Worm (Caenorhabditis elegans) whole organism, L4 larva: ENCODE data around the gene ZC302.3.

Experiments used
- F10B5.3 ChIP-seq: sonication (generic microtip); optimal IDR thresholded peaks from 2 replicates; lab custom pipeline; 2016; ENCODE audit warnings: mild to moderate bottlenecking, missing genetic modification characterization, missing compliant biosample characterization
- F44E2.7 ChIP-seq: fragments of 200-800 bp; sonication (Bioruptor generic); IDR thresholded peaks from 2 replicates; pipeline ENCODE4 v2.1.2; 2022; ENCODE audit warnings: missing genetic modification characterization, missing compliant biosample characterization
- T20F7.1 ChIP-seq: fragments of 200-800 bp; sonication (Bioruptor generic); optimal IDR thresholded peaks from 2 replicates; lab custom pipeline; 2018; ENCODE audit warnings: mild to moderate bottlenecking, missing genetic modification characterization, missing compliant biosample characterization
- Y75B8A.6 ChIP-seq: fragments of 200-800 bp; sonication (Bioruptor generic); IDR thresholded peaks from 2 replicates; pipeline ENCODE4 v1.3.6; 2022; ENCODE audit warnings: missing genetic modification reagents, missing genetic modification characterization, missing compliant biosample characterization
- aha-1 ChIP-seq: fragments of 150-350 bp; peaks from one replicate; lab custom pipeline; 2014; ENCODE audit warnings: missing biosample characterization, missing genetic modification characterization
- ceh-82 ChIP-seq: sonication (generic microtip); optimal IDR thresholded peaks from 2 replicates; lab custom pipeline; 2017; ENCODE audit warnings: missing biosample characterization, missing genetic modification characterization
- ces-1 ChIP-seq: fragments of 150-350 bp; sonication (generic microtip); optimal IDR thresholded peaks from 4 replicates; lab custom pipeline; 2014; ENCODE audit warnings: missing biosample characterization, missing genetic modification reagents, missing genetic modification characterization
- daf-16 ChIP-seq, 3 experiments: sonication (generic microtip); optimal IDR thresholded peaks; 2 replicates each; lab custom pipeline; 2016 to 2017; ENCODE audit warnings: missing genetic modification characterization in 3 of 3, missing genetic modification reagents in 3 of 3, mild to moderate bottlenecking in 2 of 3, missing compliant biosample characterization in 2 of 3, missing biosample characterization in 1 of 3, moderate library complexity in 1 of 3
- daf-8 ChIP-seq: fragments of 200-800 bp; sonication (Bioruptor generic); IDR thresholded peaks from 2 replicates; pipeline ENCODE4 v1.3.6; 2022; ENCODE audit warnings: missing genetic modification characterization, missing compliant biosample characterization
- dmd-6 ChIP-seq: fragments of 200-800 bp; sonication (Bioruptor generic); IDR thresholded peaks from 2 replicates; pipeline ENCODE4 v1.3.6; 2022; ENCODE audit warnings: missing genetic modification reagents, missing genetic modification characterization, missing compliant biosample characterization
- dve-1 ChIP-seq: sonication (generic microtip); optimal IDR thresholded peaks from 2 replicates; lab custom pipeline; 2017; ENCODE audit warnings: antibody characterized with exemption, mild to moderate bottlenecking, missing genetic modification characterization, missing compliant biosample characterization; ENCODE audit not compliant: insufficient read depth
- hlh-11 ChIP-seq: fragments of 200-800 bp; sonication (Bioruptor generic); optimal IDR thresholded peaks from 2 replicates; lab custom pipeline; 2018; ENCODE audit warnings: mild to moderate bottlenecking, missing genetic modification characterization, missing compliant biosample characterization
- hlh-30 ChIP-seq: sonication (generic microtip); optimal IDR thresholded peaks from 2 replicates; lab custom pipeline; 2017; ENCODE audit warnings: antibody characterized with exemption, mild to moderate bottlenecking, missing genetic modification characterization, missing compliant biosample characterization; ENCODE audit not compliant: insufficient read depth
- hmg-1.1 ChIP-seq: fragments of 200-800 bp; sonication (Bioruptor generic); IDR thresholded peaks from 2 replicates; pipeline ENCODE4 v1.3.6; 2022; ENCODE audit warnings: missing genetic modification reagents, missing genetic modification characterization, missing compliant biosample characterization
- lsy-2 ChIP-seq, 2 experiments: fragments of 150-350 bp in 1 of 2; sonication (generic microtip) in 1 of 2; optimal IDR thresholded peaks; 2 replicates each; lab custom pipeline; 2014 to 2017; ENCODE audit warnings: missing biosample characterization in 2 of 2, missing genetic modification characterization in 2 of 2
- mdl-1 ChIP-seq, 2 experiments: fragments of 150-350 bp in 1 of 2; sonication (generic microtip) in 1 of 2; optimal IDR thresholded peaks; 2 replicates each; lab custom pipeline; 2014 to 2017; ENCODE audit warnings: missing biosample characterization in 2 of 2, missing genetic modification characterization in 2 of 2
- mep-1 ChIP-seq: fragments of 150-350 bp; sonication (generic microtip); optimal IDR thresholded peaks from 3 replicates; lab custom pipeline; 2014; ENCODE audit warnings: missing biosample characterization, missing genetic modification characterization
- mxl-3 ChIP-seq: fragments of 200-800 bp; sonication (Bioruptor generic); optimal IDR thresholded peaks from 2 replicates; lab custom pipeline; 2018; ENCODE audit warnings: mild to moderate bottlenecking, missing genetic modification characterization, missing compliant biosample characterization
- nhr-102 ChIP-seq: sonication (generic microtip); optimal IDR thresholded peaks from 2 replicates; lab custom pipeline; 2016; ENCODE audit warnings: mild to moderate bottlenecking, missing genetic modification characterization, moderate library complexity, missing compliant biosample characterization
- nhr-11 ChIP-seq: fragments of 150-350 bp; optimal IDR thresholded peaks from 2 replicates; lab custom pipeline; 2014; ENCODE audit warnings: missing biosample characterization, missing genetic modification characterization
- nhr-28 ChIP-seq: fragments of 150-350 bp; optimal IDR thresholded peaks from 2 replicates; lab custom pipeline; 2014; ENCODE audit warnings: missing biosample characterization, missing genetic modification characterization
- nhr-41 ChIP-seq: fragments of 200-800 bp; sonication (Bioruptor generic); IDR thresholded peaks from 2 replicates; pipeline ENCODE4 v1.3.6; 2022; ENCODE audit warnings: missing genetic modification reagents, missing genetic modification characterization, missing compliant biosample characterization
- nhr-6 ChIP-seq: fragments of 150-350 bp; optimal IDR thresholded peaks from 2 replicates; lab custom pipeline; 2014; ENCODE audit warnings: missing biosample characterization, missing genetic modification characterization
- pha-4 ChIP-seq, 2 experiments: fragments of 150-350 bp in 1 of 2; fragments of 200-800 bp in 1 of 2; sonication (Bioruptor generic) in 1 of 2; IDR thresholded peaks in 1 of 2; optimal IDR thresholded peaks in 1 of 2; 2 replicates each; pipeline versions ENCODE4 v1.3.6 to Lab custom; 2014 to 2022; ENCODE audit warnings: missing genetic modification characterization in 2 of 2, missing genetic modification reagents in 2 of 2, missing biosample characterization in 1 of 2, missing compliant biosample characterization in 1 of 2
- rbr-2 ChIP-seq: sonication (generic microtip); optimal IDR thresholded peaks from 2 replicates; lab custom pipeline; 2016; ENCODE audit warnings: missing genotype, missing genetic modification characterization, missing compliant biosample characterization
- set-16 ChIP-seq: fragments of 200-800 bp; sonication (Bioruptor generic); IDR thresholded peaks from 2 replicates; pipeline ENCODE4 v1.3.6; 2022; ENCODE audit warnings: missing genetic modification reagents, missing genetic modification characterization, missing compliant biosample characterization
- spr-1 ChIP-seq: sonication (generic microtip); optimal IDR thresholded peaks from 2 replicates; lab custom pipeline; 2016; ENCODE audit warnings: mild to moderate bottlenecking, missing genetic modification characterization, missing compliant biosample characterization
- spr-3 ChIP-seq: fragments of 200-800 bp; sonication (Bioruptor generic); optimal IDR thresholded peaks from 2 replicates; lab custom pipeline; 2018; ENCODE audit warnings: mild to moderate bottlenecking, missing genetic modification characterization, missing compliant biosample characterization
- unc-62 ChIP-seq, 3 experiments: fragments of 150-350 bp in 1 of 3; sonication (generic microtip); optimal IDR thresholded peaks in 2 of 3; peaks in 1 of 3; 1 replicate in 1 of 3; 2 replicates in 2 of 3; lab custom pipeline; 2014 to 2017; ENCODE audit warnings: missing biosample characterization in 3 of 3, missing genetic modification characterization in 3 of 3, missing genetic modification reagents in 3 of 3, missing genotype in 1 of 3

Gene ZC302.3

ce11 chrV:10725424-10725951 lies 15.8 kb downstream of the ZC302.3 start:
- TF ChIP-seq dmd-6 (GFP tag; lab: Robert Waterston, UW) (peak; percentile 11; the same call in 1 of the 2 replicates), nhr-28 (tag; lab: Kevin White, UChicago) (peak; percentile 92), daf-16 (GFP tag; optimal IDR thresholded peaks at IDR 0.05; lab: Kevin White, UChicago) (no peak), daf-16 (tag; optimal IDR thresholded peaks at IDR 0.05; lab: Kevin White, UChicago) (peak; percentile 9), rbr-2 (tag; lab: Kevin White, UChicago) (no peak), daf-8 (GFP tag; lab: Robert Waterston, UW) (no peak), ces-1 (no peak), mdl-1 (tag; optimal IDR thresholded peaks at IDR 0.05; lab: Kevin White, UChicago) (peak; percentile 4 to 36), aha-1 (tag; lab: Kevin White, UChicago) (peak; percentile 56), Y75B8A.6 (GFP tag; lab: Robert Waterston, UW) (no peak), dve-1 (peak; percentile 10), hlh-11 (tag; lab: Kevin White, UChicago) (peak; percentile 36), hlh-30 (tag; lab: Kevin White, UChicago) (peak; percentile 56)

- TF ChIP-seq F10B5.3 (tag; lab: Kevin White, UChicago) (no peak), hlh-30 (tag; lab: Kevin White, UChicago) (peak; percentile 70), aha-1 (tag; lab: Kevin White, UChicago) (peak; percentile 89), nhr-102 (tag; lab: Kevin White, UChicago) (no peak), hlh-11 (tag; lab: Kevin White, UChicago) (peak; percentile 4), T20F7.1 (GFP tag; lab: Kevin White, UChicago) (no peak)
These were observed 16.8 kb downstream of the ZC302.3 start for ce11 chrV:10724472-10724871.

ce11 chrV:10723583-10723982 lies 17.7 kb downstream of the ZC302.3 start:
- no peak for TF ChIP-seq spr-3
- TF ChIP-seq unc-62 (GFP tag; optimal IDR thresholded peaks at IDR 0.05 in 1 of 2; lab: Kevin White, UChicago), result peak in 1 of 2 experiments; percentile 99
- TF ChIP-seq unc-62 (tag; optimal IDR thresholded peaks at IDR 0.05; lab: Kevin White, UChicago), result no peak
- TF ChIP-seq pha-4 (GFP tag; IDR thresholded peaks at IDR 0.05; lab: Robert Waterston, UW), result no peak
- no peak for TF ChIP-seq pha-4 (tag; optimal IDR thresholded peaks at IDR 0.05; lab: Kevin White, UChicago)
- no peak for TF ChIP-seq spr-1
- peak in 1 of 2 experiments; percentile 41 for TF ChIP-seq daf-16 (GFP tag; optimal IDR thresholded peaks at IDR 0.05; lab: Kevin White, UChicago)
- TF ChIP-seq daf-16 (tag; optimal IDR thresholded peaks at IDR 0.05; lab: Kevin White, UChicago), result no peak
- TF ChIP-seq ceh-82 (tag; lab: Kevin White, UChicago), result no peak
- TF ChIP-seq hmg-1.1 (GFP tag; lab: Robert Waterston, UW), result no peak
- TF ChIP-seq nhr-11 (tag; lab: Kevin White, UChicago), result peak; percentile 34

- TF ChIP-seq mdl-1 (tag; optimal IDR thresholded peaks at IDR 0.05; lab: Kevin White, UChicago), result peak in 1 of 2 experiments; percentile 68
- peak; percentile 30 for TF ChIP-seq nhr-6 (tag; lab: Kevin White, UChicago)
- no peak for TF ChIP-seq F44E2.7 (GFP tag; lab: Robert Waterston, UW)
- TF ChIP-seq dve-1, result peak; percentile 61
- no peak for TF ChIP-seq nhr-41 (GFP tag; lab: Robert Waterston, UW)
- no peak for TF ChIP-seq set-16
- TF ChIP-seq hlh-30 (tag; lab: Kevin White, UChicago), result peak; percentile 89
- TF ChIP-seq ceh-82 (tag; lab: Kevin White, UChicago), result no peak
- peak; percentile 0 for TF ChIP-seq rbr-2 (tag; lab: Kevin White, UChicago)
- peak; percentile 4 for TF ChIP-seq mep-1 (tag; lab: Kevin White, UChicago)
- no peak for TF ChIP-seq mxl-3 (GFP tag; lab: Kevin White, UChicago)
- TF ChIP-seq pha-4 (GFP tag; IDR thresholded peaks at IDR 0.05; lab: Robert Waterston, UW), result no peak
- TF ChIP-seq pha-4 (tag; optimal IDR thresholded peaks at IDR 0.05; lab: Kevin White, UChicago), result peak; percentile 17
- TF ChIP-seq unc-62 (GFP tag; optimal IDR thresholded peaks at IDR 0.05 in 1 of 2; lab: Kevin White, UChicago), result peak in 1 of 2 experiments; percentile 25
- TF ChIP-seq unc-62 (tag; optimal IDR thresholded peaks at IDR 0.05; lab: Kevin White, UChicago), result no peak
- peak in 1 of 2 experiments; percentile 19 for TF ChIP-seq lsy-2 (tag; optimal IDR thresholded peaks at IDR 0.05; lab: Kevin White, UChicago)
- TF ChIP-seq aha-1 (tag; lab: Kevin White, UChicago), result peak; percentile 89
These were observed 18.1 kb downstream of the ZC302.3 start for ce11 chrV:10723181-10723580.
